Fruit fly (Drosophila melanogaster) whole organism, adult: ENCODE measurements around the gene CG5418.

Source experiments
- CG11617 ChIP-seq: fragments of 200-800 bp; sonication (Bioruptor generic); optimal IDR thresholded peaks from 2 replicates; lab custom pipeline; 2017; ENCODE audit warnings: mild to moderate bottlenecking, missing biosample characterization, missing genetic modification reagents, missing genetic modification characterization
- CG14711 ChIP-seq: fragments of 200-800 bp; sonication (Bioruptor generic); optimal IDR thresholded peaks from 2 replicates; lab custom pipeline; 2018; ENCODE audit warnings: missing biosample characterization, mild to moderate bottlenecking, missing genetic modification characterization, moderate library complexity
- CG1620 ChIP-seq: fragments of 200-800 bp; sonication (Bioruptor generic); optimal IDR thresholded peaks from 2 replicates; lab custom pipeline; 2016; ENCODE audit warnings: missing biosample characterization, missing genetic modification characterization
- CG7045 ChIP-seq: fragments of 200-800 bp; sonication (Bioruptor generic); optimal IDR thresholded peaks from 2 replicates; lab custom pipeline; 2017; ENCODE audit warnings: missing biosample characterization, mild to moderate bottlenecking, missing genetic modification characterization
- CG7101 ChIP-seq: fragments of 200-800 bp; sonication (Bioruptor generic); optimal IDR thresholded peaks from 2 replicates; lab custom pipeline; 2018; ENCODE audit warnings: missing biosample characterization, mild to moderate bottlenecking, missing genetic modification characterization, moderate library complexity
- Clk ChIP-seq: fragments of 200-800 bp; sonication (Bioruptor generic); optimal IDR thresholded peaks from 2 replicates; lab custom pipeline; 2017; ENCODE audit warnings: missing biosample characterization, missing genetic modification characterization
- Crg-1 ChIP-seq: fragments of 200-800 bp; sonication (Bioruptor generic); optimal IDR thresholded peaks from 2 replicates; lab custom pipeline; 2016; ENCODE audit warnings: missing biosample characterization, missing genetic modification characterization
- kay ChIP-seq: fragments of 200-800 bp; sonication (Bioruptor generic); peaks from one replicate; lab custom pipeline; 2016; ENCODE audit warnings: missing biosample characterization, missing genetic modification characterization, borderline replicate concordance
- ovo ChIP-seq: fragments of 200-800 bp; sonication (Bioruptor generic); optimal IDR thresholded peaks from 2 replicates; lab custom pipeline; 2016; ENCODE audit warnings: missing biosample characterization, missing genetic modification characterization

DNA sequence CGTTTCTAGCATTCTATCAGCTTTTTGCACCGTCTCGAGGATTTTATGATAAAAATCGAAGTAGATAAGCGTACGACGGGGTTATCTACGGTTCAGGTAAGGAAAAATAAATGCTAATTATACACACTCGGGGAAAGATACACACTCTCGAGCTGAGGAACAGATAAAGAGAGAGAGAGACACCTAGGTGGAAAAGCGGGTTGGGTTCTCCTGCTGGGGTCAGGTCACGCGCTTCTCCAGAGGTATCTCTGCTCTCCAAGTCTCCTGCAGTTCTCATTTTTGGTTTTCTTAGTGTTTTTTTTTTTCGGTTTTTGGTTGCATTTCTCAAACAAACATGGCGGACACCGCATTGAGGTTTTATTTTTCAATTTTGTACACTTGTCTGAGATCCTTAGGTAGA, 6.8 kb upstream of the CG5418 start:
- TF ChIP-seq CG11617 (GFP tag; lab: Kevin White, UChicago) (no peak), CG1620 (GFP tag; lab: Kevin White, UChicago) (no peak), ovo (no peak), Crg-1 (GFP tag; lab: Kevin White, UChicago) (no peak), CG14711 (tag; lab: Kevin White, UChicago) (no peak), kay (GFP tag; lab: Kevin White, UChicago) (no peak), CG7045 (GFP tag; lab: Kevin White, UChicago) (no peak), Clk (GFP tag; lab: Kevin White, UChicago) (no peak), CG7101 (no peak)
